Worm (Caenorhabditis elegans) whole organism, mixed stage, embryonic: ENCODE results near the gene nhr-101.

Source experiments
- M03D4.4 ChIP-seq: sonication (generic microtip); optimal IDR thresholded peaks from 2 replicates; lab custom pipeline; 2017; ENCODE audit warnings: mild to moderate bottlenecking, missing genetic modification characterization, missing compliant biosample characterization
- bed-3 ChIP-seq: fragments of 200-800 bp; sonication (Bioruptor generic); optimal IDR thresholded peaks from 3 replicates; lab custom pipeline; 2018; ENCODE audit warnings: mild to moderate bottlenecking, missing genetic modification characterization, moderate library complexity, missing compliant biosample characterization
- blmp-1 ChIP-seq: fragments of 150-350 bp; optimal IDR thresholded peaks from 2 replicates; lab custom pipeline; 2014; ENCODE audit warnings: missing biosample characterization, missing genetic modification characterization
- ceh-39 ChIP-seq: fragments of 150-350 bp; optimal IDR thresholded peaks from 2 replicates; lab custom pipeline; 2014; ENCODE audit warnings: missing biosample characterization, missing genetic modification characterization
- ceh-43 ChIP-seq: fragments of 200-800 bp; sonication (Bioruptor generic); optimal IDR thresholded peaks from 2 replicates; lab custom pipeline; 2018; ENCODE audit warnings: mild to moderate bottlenecking, missing genetic modification characterization, moderate library complexity, missing compliant biosample characterization
- ceh-83 ChIP-seq: fragments of 200-800 bp; sonication (Bioruptor generic); optimal IDR thresholded peaks from 2 replicates; lab custom pipeline; 2018; ENCODE audit warnings: mild to moderate bottlenecking, missing genetic modification characterization, missing compliant biosample characterization
- ces-1 ChIP-seq: fragments of 150-350 bp; optimal IDR thresholded peaks from 2 replicates; lab custom pipeline; 2014; ENCODE audit warnings: missing biosample characterization, missing genetic modification reagents, missing genetic modification characterization
- cnd-1 ChIP-seq: fragments of 200-800 bp; sonication (Bioruptor generic); optimal IDR thresholded peaks from 2 replicates; lab custom pipeline; 2018; ENCODE audit warnings: mild to moderate bottlenecking, missing genetic modification characterization, missing compliant biosample characterization
- drap-1 ChIP-seq: fragments of 200-800 bp; sonication (Bioruptor generic); optimal IDR thresholded peaks from 3 replicates; lab custom pipeline; 2018; ENCODE audit warnings: mild to moderate bottlenecking, missing genetic modification characterization, missing compliant biosample characterization
- elt-1 ChIP-seq: sonication (generic microtip); optimal IDR thresholded peaks from 2 replicates; lab custom pipeline; 2017; ENCODE audit warnings: missing genetic modification characterization, mild to moderate bottlenecking, missing compliant biosample characterization, antibody characterized with exemption, moderate library complexity, borderline replicate concordance; ENCODE audit not compliant: insufficient read depth
- elt-3 ChIP-seq: fragments of 150-350 bp; optimal IDR thresholded peaks from 2 replicates; lab custom pipeline; 2014; ENCODE audit warnings: missing biosample characterization, missing genetic modification characterization
- flh-1 ChIP-seq: fragments of 200-800 bp; sonication (Bioruptor generic); optimal IDR thresholded peaks from 2 replicates; lab custom pipeline; 2018; ENCODE audit warnings: mild to moderate bottlenecking, missing genetic modification characterization, moderate library complexity, missing compliant biosample characterization
- ham-2 ChIP-seq: fragments of 200-800 bp; sonication (Bioruptor generic); optimal IDR thresholded peaks from 2 replicates; lab custom pipeline; 2018; ENCODE audit warnings: mild to moderate bottlenecking, missing genetic modification characterization, missing compliant biosample characterization
- hlh-1 ChIP-seq: fragments of 150-350 bp; optimal IDR thresholded peaks from 2 replicates; lab custom pipeline; 2014; ENCODE audit warnings: missing biosample characterization, missing genetic modification reagents, missing genetic modification characterization
- lin-13 ChIP-seq: fragments of 150-350 bp; optimal IDR thresholded peaks from 2 replicates; lab custom pipeline; 2014; ENCODE audit warnings: missing biosample characterization, missing genetic modification characterization
- lin-32 ChIP-seq: fragments of 200-800 bp; sonication (Bioruptor generic); optimal IDR thresholded peaks from 2 replicates; lab custom pipeline; 2018; ENCODE audit warnings: mild to moderate bottlenecking, missing genetic modification characterization, missing compliant biosample characterization
- lsy-2 ChIP-seq: fragments of 150-350 bp; optimal IDR thresholded peaks from 2 replicates; lab custom pipeline; 2014; ENCODE audit warnings: missing biosample characterization, missing genetic modification characterization
- mab-5 ChIP-seq: fragments of 150-350 bp; optimal IDR thresholded peaks from 2 replicates; lab custom pipeline; 2014; ENCODE audit warnings: missing biosample characterization, missing genetic modification characterization
- mep-1 ChIP-seq: fragments of 150-350 bp; optimal IDR thresholded peaks from 2 replicates; lab custom pipeline; 2017; ENCODE audit warnings: missing biosample characterization, missing genetic modification reagents, missing genetic modification characterization, inconsistent platforms
- mls-2 ChIP-seq: sonication (generic microtip); optimal IDR thresholded peaks from 2 replicates; lab custom pipeline; 2016; ENCODE audit warnings: mild to moderate bottlenecking, missing genetic modification characterization, moderate library complexity, missing compliant biosample characterization
- nhr-12 ChIP-seq: fragments of 150-350 bp; optimal IDR thresholded peaks from 2 replicates; lab custom pipeline; 2014; ENCODE audit warnings: missing biosample characterization, missing genetic modification characterization
- nhr-2 ChIP-seq: fragments of 150-350 bp; optimal IDR thresholded peaks from 2 replicates; lab custom pipeline; 2014; ENCODE audit warnings: missing biosample characterization, missing genetic modification characterization
- nhr-237 ChIP-seq: fragments of 150-350 bp; optimal IDR thresholded peaks from 2 replicates; lab custom pipeline; 2014; ENCODE audit warnings: missing biosample characterization, missing genetic modification characterization
- nhr-28 ChIP-seq: fragments of 150-350 bp; optimal IDR thresholded peaks from 2 replicates; lab custom pipeline; 2014; ENCODE audit warnings: missing biosample characterization, missing genetic modification characterization
- nhr-76 ChIP-seq: sonication (generic microtip); optimal IDR thresholded peaks from 2 replicates; lab custom pipeline; 2017; ENCODE audit warnings: missing biosample characterization, missing genetic modification characterization
- pha-4 ChIP-seq: fragments of 150-350 bp; optimal IDR thresholded peaks from 2 replicates; lab custom pipeline; 2018; ENCODE audit warnings: missing biosample characterization, missing genetic modification reagents, missing genetic modification characterization
- sem-2 ChIP-seq: fragments of 200-800 bp; sonication (Bioruptor generic); optimal IDR thresholded peaks from 2 replicates; lab custom pipeline; 2018; ENCODE audit warnings: mild to moderate bottlenecking, missing genetic modification characterization, missing compliant biosample characterization
- snpc-4 ChIP-seq: fragments of 150-350 bp; optimal IDR thresholded peaks from 2 replicates; lab custom pipeline; 2014; ENCODE audit warnings: missing biosample characterization, missing genetic modification characterization
- sptf-1 ChIP-seq: sonication (generic microtip); optimal IDR thresholded peaks from 2 replicates; lab custom pipeline; 2017; ENCODE audit warnings: mild to moderate bottlenecking, missing genetic modification characterization, moderate library complexity, missing compliant biosample characterization
- tbx-8 ChIP-seq: fragments of 200-800 bp; sonication (Bioruptor generic); optimal IDR thresholded peaks from 2 replicates; lab custom pipeline; 2018; ENCODE audit warnings: mild to moderate bottlenecking, missing genetic modification characterization, moderate library complexity, missing compliant biosample characterization
- unc-120 ChIP-seq: sonication (generic microtip); optimal IDR thresholded peaks from 2 replicates; lab custom pipeline; 2017; ENCODE audit warnings: missing genetic modification characterization, missing compliant biosample characterization; ENCODE audit not compliant: poor library complexity, severe bottlenecking
- unc-39 ChIP-seq: fragments of 150-350 bp; optimal IDR thresholded peaks from 2 replicates; lab custom pipeline; 2014; ENCODE audit warnings: missing biosample characterization, missing genetic modification characterization
- unc-62 ChIP-seq: fragments of 150-350 bp; optimal IDR thresholded peaks from 2 replicates; lab custom pipeline; 2014; ENCODE audit warnings: missing biosample characterization, missing genetic modification reagents, missing genetic modification characterization
- zip-8 ChIP-seq: fragments of 150-350 bp; optimal IDR thresholded peaks from 2 replicates; lab custom pipeline; 2014; ENCODE audit warnings: missing biosample characterization, missing genetic modification characterization
- ztf-11 ChIP-seq: fragments of 150-350 bp; optimal IDR thresholded peaks from 2 replicates; lab custom pipeline; 2014; ENCODE audit warnings: missing biosample characterization, missing genetic modification characterization

Gene nhr-101

ce11 chrV:11527531-11527930 is 42.7 kb upstream of the nhr-101 start, which contains the start of gene ccch-1:
Gene ccch-1, plus strand, starts transcription at chrV:11527831.
- no peak for TF ChIP-seq mab-5 (tag; lab: Kevin White, UChicago)
- no peak for TF ChIP-seq cnd-1 (tag; lab: Kevin White, UChicago)
- no peak for TF ChIP-seq ceh-83 (GFP tag; lab: Kevin White, UChicago)
- no peak for TF ChIP-seq hlh-1 (tag; lab: Kevin White, UChicago)
- TF ChIP-seq ztf-11 (tag; lab: Kevin White, UChicago), result no peak
- no peak for TF ChIP-seq unc-62
- TF ChIP-seq bed-3 (GFP tag; lab: Kevin White, UChicago), result no peak
- no peak for TF ChIP-seq mep-1
- TF ChIP-seq pha-4 (tag; lab: Kevin White, UChicago), result no peak
- no peak for TF ChIP-seq snpc-4
- TF ChIP-seq blmp-1 (tag; lab: Kevin White, UChicago), result no peak
- no peak for TF ChIP-seq lsy-2 (tag; lab: Kevin White, UChicago)
- TF ChIP-seq elt-3 (tag; lab: Kevin White, UChicago), result no peak
- TF ChIP-seq sptf-1 (tag; lab: Kevin White, UChicago), result no peak
- TF ChIP-seq nhr-12 (tag; lab: Kevin White, UChicago), result no peak

- TF ChIP-seq hlh-1 (tag; lab: Kevin White, UChicago) (peak; percentile 11), mls-2 (tag; lab: Kevin White, UChicago) (no peak), unc-120 (peak; percentile 19)
Measured at ce11 chrV:11528633-11529327, 41.5 kb upstream of the nhr-101 start.

- TF ChIP-seq nhr-237 (peak; percentile 27), ham-2 (GFP tag; lab: Kevin White, UChicago) (no peak), lin-13 (tag; lab: Kevin White, UChicago) (no peak)
Measured at ce11 chrV:11529541-11529940, 40.7 kb upstream of the nhr-101 start.

- TF ChIP-seq ces-1 (GFP tag; lab: Kevin White, UChicago) (no peak), snpc-4 (no peak), unc-120 (no peak), unc-62 (no peak), cnd-1 (tag; lab: Kevin White, UChicago) (no peak), ceh-83 (GFP tag; lab: Kevin White, UChicago) (no peak), ceh-43 (GFP tag; lab: Kevin White, UChicago) (no peak), nhr-12 (tag; lab: Kevin White, UChicago) (no peak), drap-1 (no peak), ham-2 (GFP tag; lab: Kevin White, UChicago) (no peak), nhr-237 (no peak), ztf-11 (tag; lab: Kevin White, UChicago) (no peak), mep-1 (no peak), nhr-2 (no peak), elt-1 (tag; lab: Kevin White, UChicago) (no peak), hlh-1 (tag; lab: Kevin White, UChicago) (no peak)
Measured at ce11 chrV:11531100-11531499, 39.2 kb upstream of the nhr-101 start.

ce11 chrV:11531831-11532534 is 38.3 kb upstream of the nhr-101 start:
- TF ChIP-seq elt-3 (tag; lab: Kevin White, UChicago), result no peak
- TF ChIP-seq lsy-2 (tag; lab: Kevin White, UChicago), result no peak
- no peak for TF ChIP-seq mep-1
- no peak for TF ChIP-seq lin-32 (GFP tag; lab: Kevin White, UChicago)
- TF ChIP-seq ceh-39 (tag; lab: Kevin White, UChicago), result no peak
- no peak for TF ChIP-seq mab-5 (tag; lab: Kevin White, UChicago)
- TF ChIP-seq pha-4 (tag; lab: Kevin White, UChicago), result no peak
- TF ChIP-seq elt-1 (tag; lab: Kevin White, UChicago), result no peak
- TF ChIP-seq flh-1 (GFP tag; lab: Kevin White, UChicago), result no peak
- no peak for TF ChIP-seq snpc-4
- TF ChIP-seq zip-8 (tag; lab: Kevin White, UChicago), result no peak
- no peak for TF ChIP-seq tbx-8 (GFP tag; lab: Kevin White, UChicago)
- TF ChIP-seq blmp-1 (tag; lab: Kevin White, UChicago), result no peak
- no peak for TF ChIP-seq lin-13 (tag; lab: Kevin White, UChicago)
- no peak for TF ChIP-seq ham-2 (GFP tag; lab: Kevin White, UChicago)
- TF ChIP-seq nhr-2, result no peak
- TF ChIP-seq M03D4.4 (tag; lab: Kevin White, UChicago), result no peak
- TF ChIP-seq nhr-28 (tag; lab: Kevin White, UChicago), result no peak
- no peak for TF ChIP-seq drap-1
- peak; percentile 79 for TF ChIP-seq unc-120
- TF ChIP-seq nhr-237, result peak; percentile 16
- peak; percentile 96 for TF ChIP-seq hlh-1 (tag; lab: Kevin White, UChicago)
- no peak for TF ChIP-seq nhr-76
- TF ChIP-seq unc-62, result peak; percentile 58
- peak; percentile 10 for TF ChIP-seq ceh-83 (GFP tag; lab: Kevin White, UChicago)
- TF ChIP-seq ceh-43 (GFP tag; lab: Kevin White, UChicago), result no peak
- TF ChIP-seq ces-1 (GFP tag; lab: Kevin White, UChicago), result no peak
- TF ChIP-seq bed-3 (GFP tag; lab: Kevin White, UChicago), result no peak
- TF ChIP-seq ztf-11 (tag; lab: Kevin White, UChicago), result no peak
- no peak for TF ChIP-seq mls-2 (tag; lab: Kevin White, UChicago)
- TF ChIP-seq sptf-1 (tag; lab: Kevin White, UChicago), result peak; percentile 20
- no peak for TF ChIP-seq cnd-1 (tag; lab: Kevin White, UChicago)
- no peak for TF ChIP-seq unc-39 (tag; lab: Kevin White, UChicago)
- no peak for TF ChIP-seq nhr-12 (tag; lab: Kevin White, UChicago)
- no peak for TF ChIP-seq sem-2
